Worm (Caenorhabditis elegans): ENCODE results near the gene tdo-2.

DNA sequence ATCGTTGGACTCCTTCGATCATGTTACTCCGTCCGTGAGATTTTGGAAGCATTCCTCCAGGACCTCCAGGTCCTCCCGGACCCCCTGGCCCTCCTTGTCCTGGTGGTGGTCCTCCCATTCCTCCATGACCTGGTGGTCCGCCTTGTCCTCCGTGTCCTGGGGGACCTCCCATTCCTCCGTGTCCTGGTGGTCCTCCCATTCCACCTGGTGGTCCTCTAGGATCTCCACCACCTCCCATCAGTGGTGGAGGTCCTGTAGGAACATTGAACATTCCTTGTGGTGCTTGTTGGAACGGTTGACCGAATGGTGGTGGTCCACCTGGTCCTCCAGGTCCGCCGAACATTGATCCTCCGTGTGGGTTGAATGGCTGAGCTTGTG is 34.1 kb upstream of the tdo-2 start:
- TF ChIP-seq ama-1 (optimal IDR thresholded peaks at IDR 0.05) = no peak
- TF ChIP-seq pqm-1 (tag; optimal IDR thresholded peaks at IDR 0.05) = no peak
- no peak for TF ChIP-seq unc-62 (GFP tag; optimal IDR thresholded peaks at IDR 0.05)
- no peak for TF ChIP-seq elt-2 (tag; optimal IDR thresholded peaks at IDR 0.05)
- TF ChIP-seq ztf-11 (tag; optimal IDR thresholded peaks at IDR 0.05) = no peak
- TF ChIP-seq zag-1 (tag; optimal IDR thresholded peaks at IDR 0.05) = no peak
- no peak for TF ChIP-seq fkh-4 (tag; optimal IDR thresholded peaks at IDR 0.05; ENCODE audit: borderline replicate concordance)
- no peak for TF ChIP-seq pax-3 (tag; optimal IDR thresholded peaks at IDR 0.05)
- no peak for TF ChIP-seq hpl-2 (GFP tag; optimal IDR thresholded peaks at IDR 0.05)
- TF ChIP-seq sptf-1 (tag; optimal IDR thresholded peaks at IDR 0.05) = no peak
- no peak for TF ChIP-seq swsn-7 (tag; optimal IDR thresholded peaks at IDR 0.05)
- no peak for TF ChIP-seq egl-27 (tag; optimal IDR thresholded peaks at IDR 0.05)
- TF ChIP-seq tbx-2 (tag; optimal IDR thresholded peaks at IDR 0.05) = no peak

Data from whole organism, L1 larva.